Worm (Caenorhabditis elegans) whole organism, L4 larva: ENCODE data around the gene best-19.
A peak's percentile ranks its signal among the peaks of the same experiment; 100 is the strongest.

Experiments used
- F10B5.3 ChIP-seq: sonication (generic microtip); optimal IDR thresholded peaks from 2 replicates; lab custom pipeline; 2016; ENCODE audit warnings: mild to moderate bottlenecking, missing genetic modification characterization, missing compliant biosample characterization
- R02D3.7 ChIP-seq: fragments of 150-350 bp; sonication (generic microtip); optimal IDR thresholded peaks from 3 replicates; lab custom pipeline; 2014; ENCODE audit warnings: missing biosample characterization, missing genetic modification characterization
- T20F7.1 ChIP-seq: fragments of 200-800 bp; sonication (Bioruptor generic); optimal IDR thresholded peaks from 2 replicates; lab custom pipeline; 2018; ENCODE audit warnings: mild to moderate bottlenecking, missing genetic modification characterization, missing compliant biosample characterization
- aha-1 ChIP-seq: fragments of 150-350 bp; peaks from one replicate; lab custom pipeline; 2014; ENCODE audit warnings: missing biosample characterization, missing genetic modification characterization
- ceh-28 ChIP-seq: fragments of 150-350 bp; optimal IDR thresholded peaks from 2 replicates; lab custom pipeline; 2014; ENCODE audit warnings: missing biosample characterization, missing genetic modification reagents, missing genetic modification characterization
- dmd-6 ChIP-seq: fragments of 200-800 bp; sonication (Bioruptor generic); IDR thresholded peaks from 2 replicates; pipeline ENCODE4 v1.3.6; 2022; ENCODE audit warnings: missing genetic modification reagents, missing genetic modification characterization, missing compliant biosample characterization
- dve-1 ChIP-seq: sonication (generic microtip); optimal IDR thresholded peaks from 2 replicates; lab custom pipeline; 2017; ENCODE audit warnings: antibody characterized with exemption, mild to moderate bottlenecking, missing genetic modification characterization, missing compliant biosample characterization; ENCODE audit not compliant: insufficient read depth
- fos-1 ChIP-seq: fragments of 150-350 bp; optimal IDR thresholded peaks from 2 replicates; lab custom pipeline; 2014; ENCODE audit warnings: missing biosample characterization, missing genetic modification characterization
- hlh-11 ChIP-seq: fragments of 200-800 bp; sonication (Bioruptor generic); optimal IDR thresholded peaks from 2 replicates; lab custom pipeline; 2018; ENCODE audit warnings: mild to moderate bottlenecking, missing genetic modification characterization, missing compliant biosample characterization
- hlh-30 ChIP-seq: sonication (generic microtip); optimal IDR thresholded peaks from 2 replicates; lab custom pipeline; 2017; ENCODE audit warnings: antibody characterized with exemption, mild to moderate bottlenecking, missing genetic modification characterization, missing compliant biosample characterization; ENCODE audit not compliant: insufficient read depth
- hmg-1.1 ChIP-seq: fragments of 200-800 bp; sonication (Bioruptor generic); IDR thresholded peaks from 2 replicates; pipeline ENCODE4 v1.3.6; 2022; ENCODE audit warnings: missing genetic modification reagents, missing genetic modification characterization, missing compliant biosample characterization
- lin-38 ChIP-seq: fragments of 200-800 bp; sonication (Bioruptor generic); IDR thresholded peaks from 2 replicates; pipeline ENCODE4 v1.3.6; 2022; ENCODE audit warnings: missing genetic modification reagents, missing genetic modification characterization, missing compliant biosample characterization
- lir-3 ChIP-seq: sonication (generic microtip); optimal IDR thresholded peaks from 2 replicates; lab custom pipeline; 2016; ENCODE audit warnings: mild to moderate bottlenecking, missing genetic modification characterization, missing compliant biosample characterization
- lsy-2 ChIP-seq, 2 experiments: fragments of 150-350 bp in 1 of 2; sonication (generic microtip) in 1 of 2; optimal IDR thresholded peaks; 2 replicates each; lab custom pipeline; 2014 to 2017; ENCODE audit warnings: missing biosample characterization in 2 of 2, missing genetic modification characterization in 2 of 2
- mdl-1 ChIP-seq, 2 experiments: fragments of 150-350 bp in 1 of 2; sonication (generic microtip) in 1 of 2; optimal IDR thresholded peaks; 2 replicates each; lab custom pipeline; 2014 to 2017; ENCODE audit warnings: missing biosample characterization in 2 of 2, missing genetic modification characterization in 2 of 2
- mdt-29 ChIP-seq: fragments of 200-800 bp; sonication (Bioruptor generic); IDR thresholded peaks from 2 replicates; pipeline ENCODE4 v1.3.6; 2022; ENCODE audit warnings: missing genetic modification reagents, missing genetic modification characterization, missing compliant biosample characterization
- mes-2 ChIP-seq: sonication (generic microtip); optimal IDR thresholded peaks from 2 replicates; lab custom pipeline; 2016; ENCODE audit warnings: missing genotype, mild to moderate bottlenecking, missing genetic modification characterization, missing compliant biosample characterization; ENCODE audit not compliant: poor library complexity, severe bottlenecking
- nhr-11 ChIP-seq: fragments of 150-350 bp; optimal IDR thresholded peaks from 2 replicates; lab custom pipeline; 2014; ENCODE audit warnings: missing biosample characterization, missing genetic modification characterization
- nhr-237 ChIP-seq: sonication (generic microtip); optimal IDR thresholded peaks from 2 replicates; lab custom pipeline; 2017; ENCODE audit warnings: missing biosample characterization, missing genetic modification characterization
- nhr-28 ChIP-seq: fragments of 150-350 bp; optimal IDR thresholded peaks from 2 replicates; lab custom pipeline; 2014; ENCODE audit warnings: missing biosample characterization, missing genetic modification characterization
- nhr-41 ChIP-seq: fragments of 200-800 bp; sonication (Bioruptor generic); IDR thresholded peaks from 2 replicates; pipeline ENCODE4 v1.3.6; 2022; ENCODE audit warnings: missing genetic modification reagents, missing genetic modification characterization, missing compliant biosample characterization
- nhr-48 ChIP-seq: sonication (generic microtip); optimal IDR thresholded peaks from 2 replicates; lab custom pipeline; 2016; ENCODE audit warnings: mild to moderate bottlenecking, missing genetic modification characterization, missing compliant biosample characterization
- nhr-6 ChIP-seq: fragments of 150-350 bp; optimal IDR thresholded peaks from 2 replicates; lab custom pipeline; 2014; ENCODE audit warnings: missing biosample characterization, missing genetic modification characterization
- pha-4 ChIP-seq, 2 experiments: fragments of 150-350 bp in 1 of 2; fragments of 200-800 bp in 1 of 2; sonication (Bioruptor generic) in 1 of 2; IDR thresholded peaks in 1 of 2; optimal IDR thresholded peaks in 1 of 2; 2 replicates each; pipeline versions ENCODE4 v1.3.6 to Lab custom; 2014 to 2022; ENCODE audit warnings: missing genetic modification characterization in 2 of 2, missing genetic modification reagents in 2 of 2, missing biosample characterization in 1 of 2, missing compliant biosample characterization in 1 of 2
- saeg-2 ChIP-seq: fragments of 200-800 bp; sonication (Bioruptor generic); IDR thresholded peaks from 2 replicates; pipeline ENCODE4 v1.3.6; 2022; ENCODE audit warnings: missing genetic modification reagents, missing genetic modification characterization, missing compliant biosample characterization
- spr-1 ChIP-seq: sonication (generic microtip); optimal IDR thresholded peaks from 2 replicates; lab custom pipeline; 2016; ENCODE audit warnings: mild to moderate bottlenecking, missing genetic modification characterization, missing compliant biosample characterization
- unc-130 ChIP-seq: sonication (generic microtip); optimal IDR thresholded peaks from 2 replicates; lab custom pipeline; 2016; ENCODE audit warnings: missing genetic modification reagents, missing genetic modification characterization, missing compliant biosample characterization
- unc-62 ChIP-seq, 3 experiments: fragments of 150-350 bp in 1 of 3; sonication (generic microtip); optimal IDR thresholded peaks in 2 of 3; peaks in 1 of 3; 1 replicate in 1 of 3; 2 replicates in 2 of 3; lab custom pipeline; 2014 to 2017; ENCODE audit warnings: missing biosample characterization in 3 of 3, missing genetic modification characterization in 3 of 3, missing genetic modification reagents in 3 of 3, missing genotype in 1 of 3
- zfp-2 ChIP-seq: sonication (generic microtip); optimal IDR thresholded peaks from 2 replicates; lab custom pipeline; 2016; ENCODE audit warnings: mild to moderate bottlenecking, missing genetic modification characterization, missing compliant biosample characterization
- zip-11 ChIP-seq: fragments of 200-800 bp; sonication (Bioruptor generic); IDR thresholded peaks from 2 replicates; pipeline ENCODE4 v1.3.6; 2022; ENCODE audit warnings: missing genetic modification characterization, missing compliant biosample characterization
- ztf-11 ChIP-seq: fragments of 150-350 bp; optimal IDR thresholded peaks from 2 replicates; lab custom pipeline; 2014; ENCODE audit warnings: missing biosample characterization, missing genetic modification characterization

best-19 gene

DNA sequence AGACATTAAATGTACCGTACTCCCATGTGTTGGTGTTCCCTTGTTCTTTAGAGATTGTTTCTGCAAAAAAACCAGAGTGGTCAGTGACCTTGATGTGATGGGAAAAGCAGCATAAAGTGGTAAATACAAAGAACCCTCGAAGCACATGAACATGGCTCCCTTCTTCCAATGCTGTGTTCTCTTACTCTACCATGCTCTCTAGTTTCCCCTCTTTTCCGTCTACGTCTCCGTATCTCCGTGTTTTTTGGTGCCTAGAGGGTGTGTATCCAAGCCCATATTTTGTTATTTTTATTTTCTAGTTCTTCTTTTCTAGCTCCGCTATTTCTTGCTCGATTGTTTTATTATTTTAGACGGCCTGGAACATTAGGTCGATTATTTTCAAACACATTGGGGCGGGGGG is 23.1 kb downstream of the best-19 start:
- TF ChIP-seq nhr-41 (0 out of 2 replicates have a peak, but pooled peaks have one; percentile 10), nhr-11 (tag; lab: Kevin White, UChicago) (peak; percentile 37), lir-3 (tag; lab: Kevin White, UChicago) (no peak), lsy-2 (tag; optimal IDR thresholded peaks at IDR 0.05; lab: Kevin White, UChicago) (peak in 1 of 2 experiments; percentile 47), saeg-2 (GFP tag; lab: Robert Waterston, UW) (no peak), lin-38 (GFP tag; lab: Robert Waterston, UW) (0 out of 2 replicates have a peak, but pooled peaks have one; percentile 26), mes-2 (tag; lab: Kevin White, UChicago) (peak; percentile 19), mdt-29 (GFP tag; lab: Robert Waterston, UW) (no peak), hmg-1.1 (0 out of 2 replicates have a peak, but pooled peaks have one; percentile 15), aha-1 (tag; lab: Kevin White, UChicago) (peak; percentile 73), pha-4 (GFP tag; IDR thresholded peaks at IDR 0.05; lab: Robert Waterston, UW) (peak; percentile 41; the same call in 1 of the 2 replicates), pha-4 (tag; optimal IDR thresholded peaks at IDR 0.05; lab: Kevin White, UChicago) (no peak), R02D3.7 (tag; lab: Kevin White, UChicago) (no peak), nhr-237 (tag; lab: Kevin White, UChicago) (no peak), hlh-11 (tag; lab: Kevin White, UChicago) (peak; percentile 36), ceh-28 (tag; lab: Kevin White, UChicago) (no peak), hlh-30 (tag; lab: Kevin White, UChicago) (peak; percentile 54)

DNA sequence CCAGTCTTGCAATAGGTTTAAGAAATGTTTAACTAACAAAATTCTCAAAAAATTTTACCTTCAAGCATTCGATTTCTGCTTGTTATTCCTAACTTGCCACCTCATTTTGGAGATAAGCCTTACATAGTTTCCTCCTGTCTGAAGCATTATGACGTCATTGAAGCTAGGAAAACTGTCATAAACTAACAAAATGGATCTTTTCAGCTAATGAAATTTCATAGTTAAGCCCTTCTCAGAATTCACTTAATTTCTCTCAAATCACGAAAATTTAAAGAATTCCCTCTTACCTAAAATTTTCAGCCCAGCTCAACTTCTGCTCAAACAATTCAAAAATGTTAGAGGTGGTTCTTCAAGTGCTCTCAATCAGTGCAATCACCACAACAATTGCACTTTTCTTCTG is 23.8 kb downstream of the best-19 start, which contains the start of gene swt-1:
swt-1 (plus strand) TSS at position 301 of the 400 bp plus-strand sequence.
- TF ChIP-seq fos-1 (tag; lab: Kevin White, UChicago): no peak
- TF ChIP-seq zip-11 (GFP tag; lab: Robert Waterston, UW): no peak
- no peak for TF ChIP-seq spr-1 (tag; lab: Kevin White, UChicago)
- no peak for TF ChIP-seq nhr-6 (tag; lab: Kevin White, UChicago)
- no peak for TF ChIP-seq nhr-237 (tag; lab: Kevin White, UChicago)
- TF ChIP-seq lir-3 (tag; lab: Kevin White, UChicago): no peak
- TF ChIP-seq, all 104 proteins: peak for 0

DNA sequence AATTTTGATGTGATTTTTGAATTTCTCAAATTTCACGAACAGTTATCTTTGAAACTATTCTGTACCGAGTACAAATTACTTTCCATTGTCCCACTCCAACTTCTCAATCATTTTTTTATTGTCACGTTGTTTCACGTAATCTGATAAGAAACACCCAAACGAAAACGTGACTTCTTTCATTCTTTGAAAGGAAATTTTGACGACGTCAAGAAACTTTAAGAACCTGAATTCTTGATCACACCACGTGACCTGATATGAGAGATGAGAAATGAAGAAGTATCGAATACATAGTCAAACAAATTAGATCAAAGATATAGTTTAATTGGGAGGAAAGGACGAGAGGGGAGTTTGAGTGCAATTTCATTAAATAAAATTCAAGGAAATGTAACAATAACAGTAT is 26.1 kb downstream of the best-19 start:
- peak; percentile 8 for TF ChIP-seq dve-1 (tag; lab: Kevin White, UChicago)
- no peak for TF ChIP-seq F10B5.3 (tag; lab: Kevin White, UChicago)
- TF ChIP-seq mdl-1 (tag; optimal IDR thresholded peaks at IDR 0.05; lab: Kevin White, UChicago): peak in 1 of 2 experiments; percentile 62
- peak; percentile 80 for TF ChIP-seq hlh-30 (tag; lab: Kevin White, UChicago)
- peak; percentile 56 for TF ChIP-seq dmd-6
- no peak for TF ChIP-seq unc-130 (GFP tag; lab: Kevin White, UChicago)
- peak; percentile 18 for TF ChIP-seq nhr-28 (tag; lab: Kevin White, UChicago)
- peak; percentile 57 for TF ChIP-seq hlh-11 (tag; lab: Kevin White, UChicago)
- peak; percentile 41 for TF ChIP-seq T20F7.1
- TF ChIP-seq aha-1 (tag; lab: Kevin White, UChicago): peak; percentile 19
- TF ChIP-seq unc-62 (GFP tag; optimal IDR thresholded peaks at IDR 0.05 in 1 of 2; lab: Kevin White, UChicago): peak in 1 of 2 experiments; percentile 17
- TF ChIP-seq unc-62 (tag; optimal IDR thresholded peaks at IDR 0.05; lab: Kevin White, UChicago): no peak
- no peak for TF ChIP-seq ceh-28 (tag; lab: Kevin White, UChicago)
- TF ChIP-seq nhr-48 (tag; lab: Kevin White, UChicago): peak; percentile 68

DNA sequence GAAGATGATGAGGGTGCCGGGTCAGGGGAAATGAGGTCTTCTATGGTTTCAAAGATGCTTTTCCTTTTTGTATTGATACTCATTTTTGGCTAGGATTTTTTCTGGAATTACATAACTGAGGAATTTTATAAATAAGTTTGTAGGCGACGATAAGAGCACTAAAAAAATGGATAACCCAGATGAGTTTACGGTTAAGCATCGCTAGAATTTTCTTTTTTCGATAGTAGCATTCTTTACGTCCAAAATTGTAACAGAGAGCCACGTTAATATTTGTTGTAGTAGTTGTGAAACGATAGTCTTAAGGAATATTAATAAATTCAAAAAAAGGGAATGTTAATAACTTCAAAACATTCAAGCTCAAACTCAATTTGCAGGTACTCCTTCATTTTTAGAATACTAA is 30.2 kb downstream of the best-19 start, which contains the start of gene snai-1:
snai-1 (minus strand) TSS at position 101 of the 400 bp plus-strand sequence.
- no peak for TF ChIP-seq ztf-11 (tag; lab: Kevin White, UChicago)

DNA sequence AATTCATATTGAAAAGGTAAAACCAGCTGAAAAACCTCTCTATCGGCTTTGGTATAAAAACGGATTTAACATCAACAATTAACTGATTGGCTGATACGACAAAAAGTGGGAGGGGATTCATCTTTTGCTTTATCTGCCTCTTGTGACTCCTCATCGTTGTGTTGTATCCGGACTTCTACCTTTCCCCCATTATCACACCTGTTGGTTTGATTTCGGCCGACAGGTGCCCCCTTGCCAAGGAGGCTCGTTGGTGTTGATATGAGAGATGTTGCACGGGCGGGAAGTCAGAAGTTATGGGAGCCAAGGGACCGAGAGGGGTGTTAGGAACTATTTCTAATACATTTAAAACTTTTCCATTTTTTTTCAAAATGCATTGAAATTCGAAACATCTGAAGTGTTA is 31.0 kb downstream of the best-19 start:
- TF ChIP-seq ceh-28 (tag; lab: Kevin White, UChicago) (no peak), unc-62 (GFP tag; optimal IDR thresholded peaks at IDR 0.05 in 1 of 2; lab: Kevin White, UChicago) (peak in 1 of 2 experiments; percentile 15), unc-62 (tag; optimal IDR thresholded peaks at IDR 0.05; lab: Kevin White, UChicago) (no peak), zfp-2 (no peak)
